Worm (Caenorhabditis elegans) whole organism, L1 larva: ENCODE results near the gene T23B12.11.

ENCODE experiments used
- C16A3.4 ChIP-seq: fragments of 150-350 bp; optimal IDR thresholded peaks from 2 replicates; lab custom pipeline; 2014; ENCODE audit warnings: missing biosample characterization, missing genetic modification characterization
- C34B4.2 ChIP-seq: sonication (generic microtip); optimal IDR thresholded peaks from 2 replicates; lab custom pipeline; 2017; ENCODE audit warnings: mild to moderate bottlenecking, missing genetic modification characterization, missing compliant biosample characterization
- ama-1 ChIP-seq: fragments of 150-350 bp; optimal IDR thresholded peaks from 2 replicates; lab custom pipeline; 2014
- blmp-1 ChIP-seq: fragments of 150-350 bp; optimal IDR thresholded peaks from 2 replicates; lab custom pipeline; 2014; ENCODE audit warnings: missing biosample characterization, missing genetic modification characterization
- ceh-63 ChIP-seq: fragments of 200-800 bp; sonication (Bioruptor generic); optimal IDR thresholded peaks from 2 replicates; lab custom pipeline; 2018; ENCODE audit warnings: mild to moderate bottlenecking, missing genetic modification characterization, missing compliant biosample characterization
- ceh-82 ChIP-seq, 3 experiments: fragments of 150-350 bp in 1 of 3; sonication (generic microtip) in 2 of 3; optimal IDR thresholded peaks; 2 replicates each; lab custom pipeline; 2014 to 2017; ENCODE audit warnings: missing biosample characterization in 3 of 3, missing genetic modification characterization in 3 of 3
- ceh-88 ChIP-seq: fragments of 200-800 bp; sonication (Bioruptor generic); IDR thresholded peaks from 2 replicates; pipeline ENCODE4 v1.3.6; 2022; ENCODE audit warnings: missing genetic modification characterization, missing compliant biosample characterization
- dsc-1 ChIP-seq: sonication (generic microtip); optimal IDR thresholded peaks from 2 replicates; lab custom pipeline; 2016; ENCODE audit warnings: mild to moderate bottlenecking, missing genetic modification characterization, missing compliant biosample characterization
- egl-13 ChIP-seq: sonication (generic microtip); optimal IDR thresholded peaks from 2 replicates; lab custom pipeline; 2016; ENCODE audit warnings: missing genotype, missing genetic modification reagents, missing genetic modification characterization, missing compliant biosample characterization
- elt-3 ChIP-seq, 6 experiments: fragments of 150-350 bp in 1 of 6; sonication (generic microtip); optimal IDR thresholded peaks; 2 replicates each; lab custom pipeline; 2017 to 2018; ENCODE audit warnings: missing biosample characterization in 6 of 6, missing genetic modification characterization in 6 of 6, inconsistent platforms in 1 of 6
- fkh-10 ChIP-seq: sonication (generic microtip); optimal IDR thresholded peaks from 2 replicates; lab custom pipeline; 2017; ENCODE audit warnings: missing biosample characterization, missing genetic modification reagents, missing genetic modification characterization
- hlh-17 ChIP-seq: fragments of 200-800 bp; sonication (Bioruptor generic); optimal IDR thresholded peaks from 2 replicates; lab custom pipeline; 2018; ENCODE audit warnings: missing genetic modification characterization, mild to moderate bottlenecking, missing compliant biosample characterization, moderate library complexity, borderline replicate concordance
- irx-1 ChIP-seq: sonication (generic microtip); optimal IDR thresholded peaks from 2 replicates; lab custom pipeline; 2016; ENCODE audit warnings: missing genetic modification characterization, missing compliant biosample characterization
- isw-1 ChIP-seq: fragments of 200-800 bp; sonication (Bioruptor generic); IDR thresholded peaks from 2 replicates; pipeline ENCODE4 v1.3.6; 2022; ENCODE audit warnings: missing genetic modification characterization, missing compliant biosample characterization
- jun-1 ChIP-seq: fragments of 150-350 bp; optimal IDR thresholded peaks from 2 replicates; lab custom pipeline; 2014; ENCODE audit warnings: missing biosample characterization, missing genetic modification reagents, missing genetic modification characterization
- lin-14 ChIP-seq: fragments of 200-800 bp; sonication (Bioruptor generic); optimal IDR thresholded peaks from 2 replicates; lab custom pipeline; 2018; ENCODE audit warnings: mild to moderate bottlenecking, missing genetic modification characterization, moderate library complexity, missing compliant biosample characterization
- lin-35 ChIP-seq, 2 experiments: fragments of 150-350 bp; optimal IDR thresholded peaks; 2 replicates each; lab custom pipeline; 2014; ENCODE audit warnings: missing biosample characterization in 2 of 2, missing genetic modification characterization in 2 of 2, missing genetic modification reagents in 2 of 2
- lsy-2 ChIP-seq, 2 experiments: fragments of 150-350 bp; optimal IDR thresholded peaks; 2 replicates each; lab custom pipeline; 2014; ENCODE audit warnings: missing biosample characterization in 2 of 2, missing genetic modification characterization in 2 of 2
- mab-9 ChIP-seq: fragments of 200-800 bp; sonication (Bioruptor generic); IDR thresholded peaks from 2 replicates; pipeline ENCODE4 v1.3.6; 2022; ENCODE audit warnings: missing genetic modification reagents, missing genetic modification characterization, missing compliant biosample characterization
- mdl-1 ChIP-seq, 2 experiments: fragments of 150-350 bp; optimal IDR thresholded peaks; 2 replicates each; lab custom pipeline; 2014 to 2017; ENCODE audit warnings: missing biosample characterization in 2 of 2, missing genetic modification characterization in 2 of 2, inconsistent platforms in 1 of 2
- mef-2 ChIP-seq: fragments of 150-350 bp; optimal IDR thresholded peaks from 2 replicates; lab custom pipeline; 2014; ENCODE audit warnings: missing biosample characterization, missing genetic modification characterization
- mep-1 ChIP-seq: fragments of 150-350 bp; optimal IDR thresholded peaks from 2 replicates; lab custom pipeline; 2014; ENCODE audit warnings: missing biosample characterization, missing genetic modification characterization
- nhr-20 ChIP-seq: sonication (generic microtip); optimal IDR thresholded peaks from 2 replicates; lab custom pipeline; 2016; ENCODE audit warnings: mild to moderate bottlenecking, missing genetic modification characterization, missing compliant biosample characterization
- nhr-71 ChIP-seq: sonication (generic microtip); optimal IDR thresholded peaks from 2 replicates; lab custom pipeline; 2016; ENCODE audit warnings: mild to moderate bottlenecking, missing genetic modification characterization, moderate library complexity, missing compliant biosample characterization
- nhr-76 ChIP-seq: sonication (generic microtip); optimal IDR thresholded peaks from 2 replicates; lab custom pipeline; 2017; ENCODE audit warnings: missing biosample characterization, missing genetic modification characterization
- nhr-85 ChIP-seq: sonication (generic microtip); peaks from one replicate; lab custom pipeline; 2016; ENCODE audit warnings: missing genetic modification characterization, inconsistent platforms, missing compliant biosample characterization
- nhr-90 ChIP-seq: sonication (generic microtip); optimal IDR thresholded peaks from 2 replicates; lab custom pipeline; 2016; ENCODE audit warnings: mild to moderate bottlenecking, missing genetic modification characterization, missing compliant biosample characterization; ENCODE audit not compliant: poor library complexity
- pag-3 ChIP-seq: sonication (generic microtip); optimal IDR thresholded peaks from 2 replicates; lab custom pipeline; 2017; ENCODE audit warnings: missing genetic modification characterization, mild to moderate bottlenecking, missing compliant biosample characterization, antibody characterized with exemption, borderline replicate concordance; ENCODE audit not compliant: insufficient read depth
- snu-23 ChIP-seq: sonication (generic microtip); optimal IDR thresholded peaks from 2 replicates; lab custom pipeline; 2016; ENCODE audit warnings: missing genetic modification characterization, missing compliant biosample characterization
- sox-4 ChIP-seq: sonication (generic microtip); optimal IDR thresholded peaks from 2 replicates; lab custom pipeline; 2016; ENCODE audit warnings: missing genetic modification characterization, missing compliant biosample characterization
- sup-37 ChIP-seq: fragments of 200-800 bp; sonication (Bioruptor generic); optimal IDR thresholded peaks from 2 replicates; lab custom pipeline; 2018; ENCODE audit warnings: mild to moderate bottlenecking, missing genetic modification characterization, missing compliant biosample characterization
- tbx-2 ChIP-seq: sonication (generic microtip); optimal IDR thresholded peaks from 2 replicates; lab custom pipeline; 2016; ENCODE audit warnings: missing genetic modification characterization, missing compliant biosample characterization
- unc-86 ChIP-seq: sonication (generic microtip); optimal IDR thresholded peaks from 2 replicates; lab custom pipeline; 2016; ENCODE audit warnings: missing genetic modification characterization, missing compliant biosample characterization
- ztf-11 ChIP-seq, 2 experiments: sonication (generic microtip); optimal IDR thresholded peaks; 2 replicates each; lab custom pipeline; 2016 to 2017; ENCODE audit warnings: missing genetic modification characterization in 2 of 2, missing biosample characterization in 1 of 2, missing compliant biosample characterization in 1 of 2
- ztf-4 ChIP-seq: fragments of 150-350 bp; optimal IDR thresholded peaks from 2 replicates; lab custom pipeline; 2014; ENCODE audit warnings: missing biosample characterization, missing genetic modification characterization

Gene T23B12.11

ce11 chrV:8454995-8455446 is at the start of gene T23B12.11:
TSS of gene T23B12.11 (plus strand) at chrV:8455396.
- TF ChIP-seq mep-1 (tag; lab: Kevin White, UChicago) (peak; percentile 18), lin-14 (GFP tag; lab: Kevin White, UChicago) (peak; percentile 72), ceh-63 (GFP tag; lab: Kevin White, UChicago) (no peak), ama-1 (lab: Kevin White, UChicago) (no peak), sup-37 (GFP tag; lab: Kevin White, UChicago) (no peak), elt-3 (tag; optimal IDR thresholded peaks at IDR 0.05; lab: Kevin White, UChicago) (no peak), C34B4.2 (tag; lab: Kevin White, UChicago) (no peak), nhr-20 (tag; lab: Kevin White, UChicago) (peak; percentile 43), tbx-2 (tag; lab: Kevin White, UChicago) (peak; percentile 10), dsc-1 (tag; lab: Kevin White, UChicago) (no peak), lin-35 (GFP tag; optimal IDR thresholded peaks at IDR 0.05; lab: Kevin White, UChicago) (no peak), unc-86 (tag; lab: Kevin White, UChicago) (no peak), nhr-76 (no peak), snu-23 (GFP tag; lab: Kevin White, UChicago) (peak; percentile 40), sox-4 (tag; lab: Kevin White, UChicago) (no peak), irx-1 (tag; lab: Kevin White, UChicago) (peak; percentile 21), egl-13 (no peak), nhr-85 (tag; lab: Kevin White, UChicago) (peak; percentile 93), ceh-88 (GFP tag; lab: Robert Waterston, UW) (no peak), blmp-1 (tag; lab: Kevin White, UChicago) (peak; percentile 20)
- TF ChIP-seq, all 84 proteins: peak for 8

ce11 chrV:8406155-8406554 is 49.0 kb upstream of the T23B12.11 start:
- TF ChIP-seq ztf-11 (tag; optimal IDR thresholded peaks at IDR 0.05; lab: Kevin White, UChicago) = no peak
- TF ChIP-seq egl-13 = no peak
- TF ChIP-seq nhr-85 (tag; lab: Kevin White, UChicago) = peak; percentile 67
- TF ChIP-seq mef-2 (tag; lab: Kevin White, UChicago) = no peak
- TF ChIP-seq elt-3 (tag; optimal IDR thresholded peaks at IDR 0.05; lab: Kevin White, UChicago) = peak in 2 of 6 experiments; percentile 28 to 30

ce11 chrV:8406911-8407310 is 48.3 kb upstream of the T23B12.11 start:
- TF ChIP-seq lin-35 (GFP tag; optimal IDR thresholded peaks at IDR 0.05; lab: Kevin White, UChicago) (peak in 1 of 2 experiments; percentile 49), lin-14 (GFP tag; lab: Kevin White, UChicago) (peak; percentile 88), snu-23 (GFP tag; lab: Kevin White, UChicago) (peak; percentile 59), mab-9 (GFP tag; lab: Robert Waterston, UW) (no peak), fkh-10 (GFP tag; lab: Kevin White, UChicago) (no peak), mdl-1 (tag; optimal IDR thresholded peaks at IDR 0.05; lab: Kevin White, UChicago) (peak in 1 of 2 experiments; percentile 6), nhr-85 (tag; lab: Kevin White, UChicago) (peak; percentile 92), C16A3.4 (tag; lab: Kevin White, UChicago) (peak; percentile 27), blmp-1 (tag; lab: Kevin White, UChicago) (peak; percentile 77), nhr-20 (tag; lab: Kevin White, UChicago) (peak; percentile 65), mep-1 (tag; lab: Kevin White, UChicago) (peak; percentile 35), ceh-82 (tag; optimal IDR thresholded peaks at IDR 0.05; lab: Kevin White, UChicago) (no peak), ztf-4 (tag; lab: Kevin White, UChicago) (no peak), lsy-2 (tag; optimal IDR thresholded peaks at IDR 0.05; lab: Kevin White, UChicago) (peak in 1 of 2 experiments; percentile 19), nhr-90 (peak; percentile 27), elt-3 (tag; optimal IDR thresholded peaks at IDR 0.05; lab: Kevin White, UChicago) (peak in 2 of 6 experiments; percentile 47 to 70), pag-3 (tag; lab: Kevin White, UChicago) (peak; percentile 80), isw-1 (GFP tag; lab: Robert Waterston, UW) (no peak), nhr-71 (tag; lab: Kevin White, UChicago) (peak; percentile 30)

ce11 chrV:8409594-8409993 is 45.6 kb upstream of the T23B12.11 start:
- TF ChIP-seq lin-14 (GFP tag; lab: Kevin White, UChicago) = peak; percentile 5
- no peak for TF ChIP-seq jun-1
- peak; percentile 27 for TF ChIP-seq ztf-4 (tag; lab: Kevin White, UChicago)
- TF ChIP-seq hlh-17 (GFP tag; lab: Kevin White, UChicago) = no peak
- TF ChIP-seq blmp-1 (tag; lab: Kevin White, UChicago) = peak; percentile 100
- peak in 1 of 6 experiments; percentile 33 for TF ChIP-seq elt-3 (tag; optimal IDR thresholded peaks at IDR 0.05; lab: Kevin White, UChicago)
